Fruit fly (Drosophila melanogaster): ENCODE results near the gene CG15286.

dm6 chr2L:14307516-14307915 lies 30.5 kb upstream of the CG15286 start:
- TF ChIP-seq CG17806 (tag; optimal IDR thresholded peaks at IDR 0.05) (no peak), gl (tag; optimal IDR thresholded peaks at IDR 0.05) (no peak), D1 (tag; optimal IDR thresholded peaks at IDR 0.05) (no peak), CG14655 (GFP tag; optimal IDR thresholded peaks at IDR 0.05) (no peak), CG13204 (GFP tag; optimal IDR thresholded peaks at IDR 0.05) (no peak), EcR (GFP tag; optimal IDR thresholded peaks at IDR 0.05) (no peak), CG32121 (GFP tag; IDR thresholded peaks at IDR 0.05) (no peak), rn (GFP tag; IDR thresholded peaks at IDR 0.05) (no peak)
